Worm (Caenorhabditis elegans): Measurements from ENCODE around the gene sma-5.

Gene sma-5

DNA sequence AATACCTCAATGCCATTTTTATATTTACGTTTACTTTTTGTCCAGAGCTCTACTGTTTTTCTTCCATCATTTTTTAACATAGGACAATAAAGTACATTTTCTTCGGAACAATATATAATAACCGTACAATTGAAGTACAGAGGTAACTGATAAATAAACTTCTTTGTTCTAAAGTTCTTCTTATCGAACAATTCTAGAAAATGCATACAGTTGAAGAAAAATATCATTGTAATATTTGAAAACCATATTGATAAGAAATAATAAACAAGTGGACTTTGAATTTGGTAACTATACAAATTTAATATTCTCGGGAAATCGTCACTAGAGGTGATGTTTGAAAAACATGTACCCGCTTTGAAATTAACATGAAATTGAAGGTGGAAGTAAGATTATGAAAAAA is 8.7 kb downstream of the sma-5 start:
- no peak for TF ChIP-seq ztf-11 (tag; optimal IDR thresholded peaks at IDR 0.05)
- TF ChIP-seq ceh-16 (tag; optimal IDR thresholded peaks at IDR 0.05): no peak
- TF ChIP-seq dmd-4 (tag; optimal IDR thresholded peaks at IDR 0.05): no peak
- no peak for TF ChIP-seq mdl-1 (tag; optimal IDR thresholded peaks at IDR 0.05)
- no peak for TF ChIP-seq ZK546.5 (tag; optimal IDR thresholded peaks at IDR 0.05)
- no peak for TF ChIP-seq skn-1 (tag; optimal IDR thresholded peaks at IDR 0.05)
- TF ChIP-seq F13H6.1 (tag; optimal IDR thresholded peaks at IDR 0.05): no peak
- TF ChIP-seq unc-55 (GFP tag; optimal IDR thresholded peaks at IDR 0.05): no peak
- TF ChIP-seq sma-3 (GFP tag; optimal IDR thresholded peaks at IDR 0.05): no peak
- TF ChIP-seq nhr-6 (tag; optimal IDR thresholded peaks at IDR 0.05): no peak
- no peak for TF ChIP-seq nhr-21 (tag; optimal IDR thresholded peaks at IDR 0.05)
- TF ChIP-seq nhr-25 (tag; optimal IDR thresholded peaks at IDR 0.05): no peak
- no peak for TF ChIP-seq ceh-82 (tag; optimal IDR thresholded peaks at IDR 0.05)
- no peak for TF ChIP-seq unc-39 (tag; optimal IDR thresholded peaks at IDR 0.05)
- no peak for TF ChIP-seq peb-1 (tag; optimal IDR thresholded peaks at IDR 0.05)
- TF ChIP-seq nhr-237 (tag; optimal IDR thresholded peaks at IDR 0.05): no peak
- no peak for TF ChIP-seq alr-1 (tag; optimal IDR thresholded peaks at IDR 0.05)
- TF ChIP-seq elt-1 (tag; optimal IDR thresholded peaks at IDR 0.05): no peak

DNA sequence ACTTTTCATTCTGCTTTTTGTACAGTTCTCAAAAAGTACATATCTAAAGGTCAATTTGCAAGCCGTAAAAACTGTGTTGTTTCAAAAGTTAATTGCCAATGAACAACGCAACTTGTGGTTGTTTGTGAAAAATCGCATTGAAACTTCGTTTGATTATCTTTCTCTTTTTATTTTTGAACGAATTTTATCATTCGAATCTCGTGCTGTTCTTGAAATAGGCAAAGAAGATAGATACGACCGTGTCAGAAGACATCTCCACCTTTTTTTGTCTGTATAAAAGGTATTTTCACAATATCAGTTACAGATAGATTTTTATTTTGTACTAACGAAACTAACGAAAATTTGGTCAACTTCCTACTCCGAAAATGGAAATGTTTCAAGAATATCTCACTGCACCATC is 10.9 kb downstream of the sma-5 start, which contains the start of gene C49F5.7:
C49F5.7 (plus strand) TSS at position 301 of the 400 bp plus-strand sequence.
- no peak for TF ChIP-seq F13H6.1 (tag; optimal IDR thresholded peaks at IDR 0.05)
- peak; percentile 14 for TF ChIP-seq crh-2 (tag; optimal IDR thresholded peaks at IDR 0.05)
- no peak for TF ChIP-seq lsy-2 (tag; optimal IDR thresholded peaks at IDR 0.05)
- no peak for TF ChIP-seq unc-62 (GFP tag; optimal IDR thresholded peaks at IDR 0.05)

DNA sequence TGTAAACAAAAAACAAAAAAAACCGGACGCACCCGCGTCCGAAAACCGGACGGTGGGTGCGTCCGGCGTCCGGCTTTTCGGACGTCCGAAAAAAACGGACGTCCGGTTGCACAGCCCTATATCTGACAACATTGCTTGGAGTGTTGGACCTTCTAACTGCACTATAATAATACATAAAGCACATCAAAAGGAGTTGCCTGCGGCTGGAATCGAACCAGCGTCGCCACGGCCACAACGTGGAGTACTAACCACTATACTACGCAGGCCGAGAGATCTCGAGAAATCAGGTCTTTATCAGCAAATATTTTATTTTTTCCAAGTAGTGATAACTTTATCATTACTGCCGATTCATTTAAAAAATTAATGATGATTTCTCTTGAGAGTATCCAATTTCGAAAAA is 12.0 kb downstream of the sma-5 start:
- TF ChIP-seq sma-3 (GFP tag; optimal IDR thresholded peaks at IDR 0.05) (peak; percentile 24), mab-5 (tag; optimal IDR thresholded peaks at IDR 0.05) (no peak)

DNA sequence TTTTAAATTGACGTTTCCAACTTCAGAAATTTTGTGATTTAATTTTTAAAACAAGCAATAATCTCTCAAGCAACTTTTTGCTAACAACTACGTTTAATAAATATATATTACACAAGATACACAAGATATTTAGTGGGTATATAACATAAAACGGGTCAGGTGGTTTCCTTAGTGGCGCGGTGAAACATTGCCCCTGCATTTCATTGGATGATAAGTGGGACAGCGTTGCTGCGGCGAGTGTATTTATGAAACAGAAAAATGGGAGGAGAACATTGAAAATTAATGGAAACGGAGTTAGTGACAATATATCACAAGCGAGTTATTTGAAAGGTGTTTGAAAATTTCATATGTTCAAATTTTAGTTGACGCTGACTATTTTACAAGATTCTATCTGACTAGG is 12.6 kb downstream of the sma-5 start:
- TF ChIP-seq mdl-1 (tag; optimal IDR thresholded peaks at IDR 0.05) (no peak), nhr-6 (tag; optimal IDR thresholded peaks at IDR 0.05) (no peak), nhr-25 (tag; optimal IDR thresholded peaks at IDR 0.05) (no peak), C34F6.9 (tag; optimal IDR thresholded peaks at IDR 0.05) (no peak), dmd-4 (tag; optimal IDR thresholded peaks at IDR 0.05) (no peak), nhr-129 (tag; optimal IDR thresholded peaks at IDR 0.05) (no peak), sma-9 (GFP tag; optimal IDR thresholded peaks at IDR 0.05) (no peak), sma-9 (tag; optimal IDR thresholded peaks at IDR 0.05) (no peak)

DNA sequence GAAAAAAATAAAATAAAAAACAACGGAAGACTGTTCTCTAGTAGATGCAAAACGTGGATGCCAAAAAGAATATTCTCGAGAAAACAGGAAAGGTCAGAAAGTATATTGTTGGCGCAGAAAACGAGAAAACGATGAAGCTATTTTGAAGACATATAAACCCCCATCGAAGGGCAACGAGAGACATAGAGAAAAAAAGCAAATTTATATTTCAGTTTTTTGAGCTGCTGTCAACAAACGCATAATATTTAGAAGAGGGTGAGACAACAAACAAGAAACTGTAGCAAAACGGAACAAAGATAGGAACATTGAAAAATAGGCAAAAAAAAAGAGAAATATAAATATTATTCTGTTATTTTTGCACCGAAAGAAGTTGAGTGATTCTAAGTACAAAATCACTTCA is 13.1 kb downstream of the sma-5 start:
- TF ChIP-seq ceh-82 (tag; optimal IDR thresholded peaks at IDR 0.05) (no peak), sma-9 (GFP tag; optimal IDR thresholded peaks at IDR 0.05) (no peak), sma-9 (tag; optimal IDR thresholded peaks at IDR 0.05) (no peak)

DNA sequence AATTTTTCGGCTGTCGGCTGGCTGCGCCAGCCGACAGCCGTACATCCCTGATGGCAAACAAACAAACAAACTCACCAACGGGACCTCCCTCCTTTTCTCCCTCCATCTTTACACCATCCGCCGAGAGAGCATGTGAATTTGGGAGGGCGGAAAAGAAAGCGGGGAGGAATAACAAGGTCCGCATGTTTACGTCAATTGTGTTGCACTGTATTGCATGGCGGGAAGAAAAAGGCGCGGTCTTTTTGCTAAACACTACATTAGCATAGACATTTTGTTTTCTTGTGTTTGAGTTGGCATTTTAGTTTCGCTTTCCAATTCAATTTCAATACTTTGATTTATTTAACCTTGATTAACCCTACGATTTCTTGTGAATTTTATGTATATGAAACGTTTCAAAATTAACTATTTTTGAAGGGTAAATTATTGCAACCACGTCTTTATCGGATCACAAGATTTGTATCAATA is 17.4 kb downstream of the sma-5 start, which contains the start of gene C49F5.6:
C49F5.6 (plus strand) TSS at position 415 of the 465 bp plus-strand sequence.
- TF ChIP-seq Y55F3AM.14 (GFP tag; optimal IDR thresholded peaks at IDR 0.05) (no peak), snpc-4 (tag; optimal IDR thresholded peaks at IDR 0.05) (no peak)

DNA sequence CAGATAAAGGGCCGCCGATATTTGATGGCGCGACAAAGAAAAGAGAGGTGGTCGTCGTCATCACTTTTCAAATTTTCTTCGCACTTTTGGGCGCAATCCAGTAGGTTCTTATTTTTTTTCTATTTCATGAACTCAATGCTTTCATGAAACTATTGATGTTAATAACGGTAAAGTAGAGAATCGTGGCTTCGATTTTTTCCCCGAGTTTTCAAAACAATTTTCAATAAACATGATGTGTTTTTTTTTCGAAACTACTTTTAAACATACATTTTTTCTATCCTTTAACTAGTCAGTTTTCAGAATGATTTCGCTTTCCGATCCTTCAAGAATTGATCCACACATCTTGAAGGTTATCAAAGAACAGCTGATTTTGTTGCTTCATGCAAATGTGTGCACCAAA is 19.5 kb downstream of the sma-5 start, which contains the start of gene C49F5.5:
C49F5.5 (plus strand) TSS at position 301 of the 400 bp plus-strand sequence.
- no peak for TF ChIP-seq nhr-21 (tag; optimal IDR thresholded peaks at IDR 0.05)
- TF ChIP-seq snpc-4 (tag; optimal IDR thresholded peaks at IDR 0.05): no peak
- no peak for TF ChIP-seq sma-9 (GFP tag; optimal IDR thresholded peaks at IDR 0.05)
- no peak for TF ChIP-seq sma-9 (tag; optimal IDR thresholded peaks at IDR 0.05)
- TF ChIP-seq sem-4 (tag; optimal IDR thresholded peaks at IDR 0.05): no peak
- no peak for TF ChIP-seq blmp-1 (tag; optimal IDR thresholded peaks at IDR 0.05; ENCODE audit: insufficient read depth)
- TF ChIP-seq lin-11 (tag; optimal IDR thresholded peaks at IDR 0.05): no peak
- no peak for TF ChIP-seq gmeb-1 (tag; optimal IDR thresholded peaks at IDR 0.05)
- no peak for TF ChIP-seq nhr-23 (tag; optimal IDR thresholded peaks at IDR 0.05)
- no peak for TF ChIP-seq ZK546.5 (tag; optimal IDR thresholded peaks at IDR 0.05)
- no peak for TF ChIP-seq fos-1 (tag; optimal IDR thresholded peaks at IDR 0.05)
- TF ChIP-seq mbf-1 (tag; optimal IDR thresholded peaks at IDR 0.05): no peak
- no peak for TF ChIP-seq Y55F3AM.14 (GFP tag; optimal IDR thresholded peaks at IDR 0.05)
- no peak for TF ChIP-seq C34F6.9 (tag; optimal IDR thresholded peaks at IDR 0.05)
- TF ChIP-seq F13H6.1 (tag; optimal IDR thresholded peaks at IDR 0.05): no peak
- no peak for TF ChIP-seq nhr-237 (tag; optimal IDR thresholded peaks at IDR 0.05)
- TF ChIP-seq mab-5 (tag; optimal IDR thresholded peaks at IDR 0.05): no peak
